Worm (Caenorhabditis elegans) whole organism, L4 larva: Measurements from ENCODE around the gene srxa-15.

ENCODE experiments used
- D1046.2 ChIP-seq: fragments of 200-800 bp; sonication (Bioruptor generic); IDR thresholded peaks from 2 replicates; pipeline ENCODE4 v1.3.6; 2022; ENCODE audit warnings: missing genetic modification characterization, missing compliant biosample characterization
- F44E2.7 ChIP-seq: fragments of 200-800 bp; sonication (Bioruptor generic); IDR thresholded peaks from 2 replicates; pipeline ENCODE4 v2.1.2; 2022; ENCODE audit warnings: missing genetic modification characterization, missing compliant biosample characterization
- ama-1 ChIP-seq: fragments of 150-350 bp; optimal IDR thresholded peaks from 2 replicates; lab custom pipeline; 2014; ENCODE audit warnings: inconsistent platforms, mixed read lengths
- ces-1 ChIP-seq: fragments of 150-350 bp; sonication (generic microtip); optimal IDR thresholded peaks from 4 replicates; lab custom pipeline; 2014; ENCODE audit warnings: missing biosample characterization, missing genetic modification reagents, missing genetic modification characterization
- daf-12 ChIP-seq: fragments of 150-350 bp; optimal IDR thresholded peaks from 2 replicates; lab custom pipeline; 2014; ENCODE audit warnings: missing biosample characterization, missing genetic modification reagents, missing genetic modification characterization
- fkh-10 ChIP-seq: fragments of 150-350 bp; optimal IDR thresholded peaks from 2 replicates; lab custom pipeline; 2014; ENCODE audit warnings: missing biosample characterization, missing genetic modification reagents, missing genetic modification characterization
- jun-1 ChIP-seq: fragments of 150-350 bp; optimal IDR thresholded peaks from 2 replicates; lab custom pipeline; 2014; ENCODE audit warnings: missing biosample characterization, missing genetic modification reagents, missing genetic modification characterization
- lin-13 ChIP-seq: fragments of 150-350 bp; optimal IDR thresholded peaks from 2 replicates; lab custom pipeline; 2014; ENCODE audit warnings: missing biosample characterization, missing genetic modification reagents, missing genetic modification characterization
- lin-39 ChIP-seq: fragments of 150-350 bp; optimal IDR thresholded peaks from 2 replicates; lab custom pipeline; 2014; ENCODE audit warnings: missing biosample characterization, missing genetic modification reagents, missing genetic modification characterization
- nhr-76 ChIP-seq: fragments of 150-350 bp; optimal IDR thresholded peaks from 2 replicates; lab custom pipeline; 2014; ENCODE audit warnings: missing biosample characterization, missing genetic modification characterization
- nhr-77 ChIP-seq: fragments of 150-350 bp; optimal IDR thresholded peaks from 2 replicates; lab custom pipeline; 2014; ENCODE audit warnings: missing biosample characterization, missing genetic modification characterization
- pha-4 ChIP-seq, 2 experiments: fragments of 150-350 bp in 1 of 2; fragments of 200-800 bp in 1 of 2; sonication (Bioruptor generic) in 1 of 2; IDR thresholded peaks in 1 of 2; optimal IDR thresholded peaks in 1 of 2; 2 replicates each; pipeline versions ENCODE4 v1.3.6 to Lab custom; 2014 to 2022; ENCODE audit warnings: missing genetic modification characterization in 2 of 2, missing genetic modification reagents in 2 of 2, missing biosample characterization in 1 of 2, missing compliant biosample characterization in 1 of 2
- unc-130 ChIP-seq: sonication (generic microtip); optimal IDR thresholded peaks from 2 replicates; lab custom pipeline; 2016; ENCODE audit warnings: missing genetic modification reagents, missing genetic modification characterization, missing compliant biosample characterization
- unc-62 ChIP-seq, 3 experiments: fragments of 150-350 bp in 1 of 3; sonication (generic microtip); optimal IDR thresholded peaks in 2 of 3; peaks in 1 of 3; 1 replicate in 1 of 3; 2 replicates in 2 of 3; lab custom pipeline; 2014 to 2017; ENCODE audit warnings: missing biosample characterization in 3 of 3, missing genetic modification characterization in 3 of 3, missing genetic modification reagents in 3 of 3, missing genotype in 1 of 3

- TF ChIP-seq ces-1 (GFP tag; lab: Kevin White, UChicago) (no peak), unc-62 (GFP tag; optimal IDR thresholded peaks at IDR 0.05 in 1 of 2; lab: Kevin White, UChicago) (no peak), unc-62 (tag; optimal IDR thresholded peaks at IDR 0.05; lab: Kevin White, UChicago) (no peak), D1046.2 (GFP tag; lab: Robert Waterston, UW) (no peak), F44E2.7 (GFP tag; lab: Robert Waterston, UW) (0 out of 2 replicates have a peak, but pooled peaks have one; percentile 31), fkh-10 (GFP tag; lab: Kevin White, UChicago) (no peak), nhr-76 (tag; lab: Kevin White, UChicago) (no peak), lin-13 (no peak), nhr-77 (no peak), unc-130 (GFP tag; lab: Kevin White, UChicago) (no peak), lin-39 (no peak), jun-1 (tag; lab: Kevin White, UChicago) (no peak), daf-12 (tag; lab: Kevin White, UChicago) (no peak), pha-4 (GFP tag; IDR thresholded peaks at IDR 0.05; lab: Robert Waterston, UW) (no peak), pha-4 (tag; optimal IDR thresholded peaks at IDR 0.05; lab: Kevin White, UChicago) (no peak), ama-1 (no peak)
Measured at ce11 chrV:20600704-20601103, 41.3 kb upstream of the srxa-15 start.
